Worm (Caenorhabditis elegans): ENCODE measurements around the gene pxd-1.

- no peak for TF ChIP-seq ztf-29 (GFP tag; IDR thresholded peaks at IDR 0.05)
- TF ChIP-seq ref-1 (GFP tag; conservative IDR thresholded peaks at IDR 0.05) = no peak
- no peak for TF ChIP-seq T22C8.4 (GFP tag; IDR thresholded peaks at IDR 0.05)
- no peak for TF ChIP-seq flt-1 (GFP tag; IDR thresholded peaks at IDR 0.05)
Observed at ce11 chrIII:3964237-3964636, 41.7 kb upstream of the pxd-1 start, which contains the start of gene R10E9.2.

All from whole organism, midembryonic.